Worm (Caenorhabditis elegans): ENCODE results near the gene srw-11.
"Not testable (repeated sequence)": the region's sequence is repeated elsewhere in the genome, so short reads cannot be mapped to it uniquely, and the experiment has no call there.

Gene srw-11

DNA sequence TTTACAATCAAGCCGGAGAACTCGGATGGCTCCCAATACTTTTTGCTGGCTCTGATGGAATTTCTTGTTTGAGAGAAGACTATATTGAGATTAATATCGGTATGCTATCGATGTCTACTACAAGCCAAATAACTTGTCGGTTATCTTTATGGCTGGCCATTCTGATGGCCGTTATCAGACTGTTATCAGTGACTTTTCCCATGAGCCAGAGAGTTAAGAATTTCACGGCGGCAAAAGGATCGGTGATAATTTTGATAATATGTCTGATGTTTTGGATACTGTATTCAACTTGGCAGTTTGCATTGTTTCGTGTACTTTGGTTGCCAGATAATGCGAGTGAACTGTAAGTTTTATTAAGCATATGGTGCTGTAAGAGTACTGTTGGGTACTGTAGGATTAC is 13.9 kb downstream of the srw-11 start:
- peak; percentile 74 for TF ChIP-seq fos-1 (tag; optimal IDR thresholded peaks at IDR 0.05)
- TF ChIP-seq F13H6.1 (tag; optimal IDR thresholded peaks at IDR 0.05) = no peak
- TF ChIP-seq unc-39 (tag; optimal IDR thresholded peaks at IDR 0.05) = no peak

ce11 chrV:15225650-15226049 is 14.5 kb downstream of the srw-11 start, which contains the start of gene srw-14:
srw-14 (plus strand) TSS chrV:15225950.
- no peak for TF ChIP-seq nhr-77 (tag; optimal IDR thresholded peaks at IDR 0.05)
- no peak for TF ChIP-seq nhr-129 (tag; optimal IDR thresholded peaks at IDR 0.05)
- no peak for TF ChIP-seq nhr-21 (tag; optimal IDR thresholded peaks at IDR 0.05)
- TF ChIP-seq lin-13 (GFP tag; optimal IDR thresholded peaks at IDR 0.05) = no peak
- no peak for TF ChIP-seq sma-9 (GFP tag; optimal IDR thresholded peaks at IDR 0.05)
- TF ChIP-seq sma-9 (tag; optimal IDR thresholded peaks at IDR 0.05) = no peak
- no peak for TF ChIP-seq egl-27 (tag; optimal IDR thresholded peaks at IDR 0.05)
- TF ChIP-seq mdl-1 (tag; optimal IDR thresholded peaks at IDR 0.05) = no peak
- no peak for TF ChIP-seq elt-1 (tag; optimal IDR thresholded peaks at IDR 0.05)
- no peak for TF ChIP-seq ztf-11 (tag; optimal IDR thresholded peaks at IDR 0.05)

ce11 chrV:15223668-15224067 is 16.4 kb downstream of the srw-11 start, which contains the start of gene srw-24:
srw-24 (plus strand) TSS chrV:15223968.
- TF ChIP-seq nhr-12 (tag; optimal IDR thresholded peaks at IDR 0.05) (no peak), alr-1 (tag; optimal IDR thresholded peaks at IDR 0.05) (no peak), mbf-1 (tag; optimal IDR thresholded peaks at IDR 0.05) (no peak), lin-13 (GFP tag; optimal IDR thresholded peaks at IDR 0.05) (no peak), lin-39 (tag; optimal IDR thresholded peaks at IDR 0.05) (no peak), elt-1 (tag; optimal IDR thresholded peaks at IDR 0.05) (no peak), aly-2 (tag; optimal IDR thresholded peaks at IDR 0.05) (no peak)

DNA sequence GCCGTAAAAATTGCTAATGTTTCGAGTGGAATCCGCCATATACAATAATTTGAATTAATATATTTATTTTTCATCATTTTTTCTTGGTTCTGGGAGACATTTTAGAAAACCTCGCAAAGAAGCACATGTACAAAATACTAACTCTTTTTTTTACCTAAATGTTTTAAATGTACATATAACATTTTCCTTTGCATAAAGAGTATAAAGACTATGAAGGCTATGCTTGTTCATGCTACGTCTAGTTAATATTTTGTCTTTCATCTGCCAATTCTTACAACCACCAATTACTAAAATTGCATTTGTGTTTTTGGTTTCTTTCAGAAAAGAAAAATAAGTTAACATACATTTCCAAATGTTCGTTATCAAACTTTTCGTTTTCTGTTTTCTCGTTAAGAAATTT is 18.8 kb downstream of the srw-11 start, which contains the start of gene irld-25:
TSS of gene irld-25 (plus strand) at position 301 of the 400 bp plus-strand sequence.
- TF ChIP-seq nhr-77 (tag; optimal IDR thresholded peaks at IDR 0.05) (no peak), aly-2 (tag; optimal IDR thresholded peaks at IDR 0.05) (no peak)

- no peak for TF ChIP-seq fos-1 (tag; optimal IDR thresholded peaks at IDR 0.05)
These were observed 23.4 kb downstream of the srw-11 start, which contains the start of gene sri-25 for ce11 chrV:15216705-15217104. sri-25 (plus strand) TSS chrV:15217005.

- TF ChIP-seq ztf-1 (GFP tag; conservative IDR thresholded peaks at IDR 0.05); crh-2 (tag; optimal IDR thresholded peaks at IDR 0.05); mdl-1 (tag; optimal IDR thresholded peaks at IDR 0.05): not testable (repeated sequence)
These were observed 24.9 kb downstream of the srw-11 start, which contains the start of gene sri-26 for ce11 chrV:15215175-15215574. sri-26 (plus strand) TSS chrV:15215475.

DNA sequence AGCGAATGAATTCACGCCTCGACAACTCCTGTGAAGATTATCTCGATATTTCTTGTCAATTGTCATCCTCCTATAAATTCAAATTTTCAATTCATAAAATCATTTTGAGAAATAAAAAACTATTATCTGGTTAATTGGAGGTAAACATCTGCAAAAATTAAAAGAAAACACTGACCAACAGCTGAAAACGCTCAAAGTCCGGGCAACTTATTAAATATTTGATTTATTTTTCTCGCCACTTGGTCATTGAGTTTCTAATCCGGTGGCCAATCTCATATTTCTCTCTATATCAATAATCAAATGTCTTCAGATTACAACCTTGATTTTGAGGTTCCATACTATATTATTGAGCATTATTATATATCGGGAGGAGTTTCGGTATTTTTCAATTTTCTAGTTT is 28.2 kb downstream of the srw-11 start, which contains the start of gene sri-24:
TSS of gene sri-24 (plus strand) at position 301 of the 400 bp plus-strand sequence.
- TF ChIP-seq lin-13 (GFP tag; optimal IDR thresholded peaks at IDR 0.05); ztf-11 (tag; optimal IDR thresholded peaks at IDR 0.05); R02D3.7 (tag; optimal IDR thresholded peaks at IDR 0.05): not testable (repeated sequence)

- not testable (repeated sequence) for TF ChIP-seq ZK546.5, egl-27, ceh-82 (tag; optimal IDR thresholded peaks at IDR 0.05)
These were observed 32.4 kb downstream of the srw-11 start, which contains the start of gene C41G6.12 for ce11 chrV:15207681-15208080. C41G6.12 (minus strand) TSS chrV:15207781.

- no peak for TF ChIP-seq ztf-1 (GFP tag; conservative IDR thresholded peaks at IDR 0.05)
- no peak for TF ChIP-seq ama-1 (optimal IDR thresholded peaks at IDR 0.05)
- TF ChIP-seq alr-1 (tag; optimal IDR thresholded peaks at IDR 0.05) = no peak
- TF ChIP-seq ceh-16 (tag; optimal IDR thresholded peaks at IDR 0.05) = no peak
- TF ChIP-seq lin-11 (tag; optimal IDR thresholded peaks at IDR 0.05) = no peak
- TF ChIP-seq aly-2 (tag; optimal IDR thresholded peaks at IDR 0.05) = no peak
- no peak for TF ChIP-seq gmeb-1 (tag; optimal IDR thresholded peaks at IDR 0.05)
- TF ChIP-seq F13H6.1 (tag; optimal IDR thresholded peaks at IDR 0.05) = no peak
These were observed 40.3 kb downstream of the srw-11 start, which contains the start of gene Y75B12B.10 for ce11 chrV:15199768-15200167. Y75B12B.10 (plus strand) TSS chrV:15200068.

All from whole organism, L2 larva.